Fruit fly (Drosophila melanogaster) whole organism, pupa: Measurements from ENCODE around the gene CG2211.

ENCODE experiments used
- D1 ChIP-seq: fragments of 200-800 bp; sonication (Bioruptor generic); optimal IDR thresholded peaks from 2 replicates; lab custom pipeline; 2018; ENCODE audit warnings: missing biosample characterization, mild to moderate bottlenecking, missing genetic modification characterization, moderate library complexity
- EcR ChIP-seq: fragments of 200-800 bp; sonication (Bioruptor generic); optimal IDR thresholded peaks from 3 replicates; lab custom pipeline; 2019; ENCODE audit warnings: missing biosample characterization, missing genetic modification characterization, mild to moderate bottlenecking, moderate library complexity, missing genetic modification reagents
- Ets98B ChIP-seq: fragments of 200-800 bp; sonication (Bioruptor generic); IDR thresholded peaks from 2 replicates; pipeline ENCODE4 v1.3.6; 2022; ENCODE audit warnings: missing biosample characterization, missing genetic modification characterization
- Pif1B ChIP-seq: fragments of 200-800 bp; sonication (Bioruptor generic); optimal IDR thresholded peaks from 3 replicates; lab custom pipeline; 2016; ENCODE audit warnings: missing biosample characterization, missing genetic modification characterization
- fd96Ca ChIP-seq: fragments of 200-800 bp; sonication (Bioruptor generic); IDR thresholded peaks from 3 replicates; pipeline ENCODE4 v1.3.6; 2022; ENCODE audit warnings: missing biosample characterization, missing genetic modification characterization

DNA sequence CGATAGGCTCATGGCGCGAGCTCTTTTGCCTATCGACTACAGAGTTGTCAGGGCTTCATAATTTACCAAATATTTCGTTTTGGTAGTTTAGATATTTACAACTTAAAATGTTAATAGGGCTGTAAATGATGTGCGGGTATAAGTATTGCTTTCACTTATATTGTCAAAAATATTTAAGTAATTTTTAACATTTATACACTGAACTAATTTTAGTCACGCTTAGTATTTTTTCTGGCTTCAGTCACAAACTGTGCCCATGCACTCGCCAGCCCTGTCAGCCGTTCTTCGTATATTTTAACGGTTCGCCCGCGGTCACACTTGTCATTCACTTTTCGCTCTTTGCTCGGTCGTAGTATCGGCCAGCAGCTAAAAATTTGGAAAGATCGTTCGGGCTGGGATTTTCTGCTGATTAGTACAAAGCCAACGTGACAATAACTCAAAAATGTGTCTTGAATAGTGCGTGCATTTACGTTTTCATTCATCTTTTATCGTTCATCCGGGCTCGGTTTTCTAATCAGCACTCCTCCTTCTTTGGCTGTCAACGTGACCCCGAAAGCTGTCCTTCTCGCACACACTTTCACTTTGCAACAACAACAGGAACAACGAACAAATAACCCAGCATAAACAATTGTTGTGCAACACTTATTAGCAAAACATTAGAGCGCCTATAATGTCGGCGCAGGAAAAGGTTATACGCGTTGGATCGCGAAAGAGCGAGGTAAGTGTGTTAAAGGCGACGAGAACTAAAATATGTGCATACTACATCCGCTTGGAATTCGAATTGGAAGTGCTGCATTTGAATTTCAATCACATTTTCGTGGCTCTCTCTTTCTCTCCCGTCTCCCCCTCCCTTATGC, at the start of gene CG2211, which contains the start of gene Hmbs:
- no peak for TF ChIP-seq Pif1B (GFP tag; lab: Kevin White, UChicago)
- peak; percentile 77 for TF ChIP-seq Ets98B (GFP tag; lab: Robert Waterston, UW)
- peak; percentile 77 for TF ChIP-seq fd96Ca (GFP tag; lab: Robert Waterston, UW)
- TF ChIP-seq D1 (tag; lab: Kevin White, UChicago), result no peak
- TF ChIP-seq EcR, result peak; percentile 53
